Worm (Caenorhabditis elegans) whole organism, L1 larva: Measurements from ENCODE around the gene F26G1.11.

Experiments used
- C04F5.9 ChIP-seq: sonication (generic microtip); optimal IDR thresholded peaks from 2 replicates; lab custom pipeline; 2016; ENCODE audit warnings: missing genetic modification characterization, missing compliant biosample characterization
- C34B4.2 ChIP-seq: sonication (generic microtip); optimal IDR thresholded peaks from 2 replicates; lab custom pipeline; 2017; ENCODE audit warnings: mild to moderate bottlenecking, missing genetic modification characterization, missing compliant biosample characterization
- alr-1 ChIP-seq: fragments of 200-800 bp; sonication (Bioruptor generic); optimal IDR thresholded peaks from 2 replicates; lab custom pipeline; 2018; ENCODE audit warnings: borderline replicate concordance, mild to moderate bottlenecking, missing genetic modification characterization, missing compliant biosample characterization
- aly-2 ChIP-seq: fragments of 150-350 bp; optimal IDR thresholded peaks from 2 replicates; lab custom pipeline; 2014; ENCODE audit warnings: missing biosample characterization, missing genetic modification characterization
- ama-1 ChIP-seq: fragments of 150-350 bp; optimal IDR thresholded peaks from 2 replicates; lab custom pipeline; 2014
- ceh-8 ChIP-seq: fragments of 200-800 bp; sonication (Bioruptor generic); optimal IDR thresholded peaks from 2 replicates; lab custom pipeline; 2018; ENCODE audit warnings: mild to moderate bottlenecking, missing genetic modification characterization, moderate library complexity, missing compliant biosample characterization
- ceh-82 ChIP-seq, 3 experiments: fragments of 150-350 bp in 1 of 3; sonication (generic microtip) in 2 of 3; optimal IDR thresholded peaks; 2 replicates each; lab custom pipeline; 2014 to 2017; ENCODE audit warnings: missing biosample characterization in 3 of 3, missing genetic modification characterization in 3 of 3
- ceh-90 ChIP-seq: sonication (generic microtip); optimal IDR thresholded peaks from 2 replicates; lab custom pipeline; 2016; ENCODE audit warnings: missing genetic modification characterization, missing compliant biosample characterization
- dpl-1 ChIP-seq, 3 experiments: fragments of 150-350 bp in 2 of 3; sonication (generic microtip) in 1 of 3; optimal IDR thresholded peaks; 2 replicates each; lab custom pipeline; 2014 to 2017; ENCODE audit warnings: missing biosample characterization in 3 of 3, missing genetic modification characterization in 3 of 3, missing genetic modification reagents in 3 of 3
- efl-1 ChIP-seq, 4 experiments: fragments of 150-350 bp; optimal IDR thresholded peaks in 3 of 4; peaks in 1 of 4; 1 replicate in 1 of 4; 2 replicates in 3 of 4; lab custom pipeline; 2014; ENCODE audit warnings: missing biosample characterization in 2 of 4, missing genetic modification characterization in 2 of 4, missing genetic modification reagents in 2 of 4
- efl-3 ChIP-seq: fragments of 200-800 bp; sonication (Bioruptor generic); optimal IDR thresholded peaks from 2 replicates; lab custom pipeline; 2018; ENCODE audit warnings: mild to moderate bottlenecking, missing genetic modification characterization, missing compliant biosample characterization
- egl-13 ChIP-seq: sonication (generic microtip); optimal IDR thresholded peaks from 2 replicates; lab custom pipeline; 2016; ENCODE audit warnings: missing genotype, missing genetic modification reagents, missing genetic modification characterization, missing compliant biosample characterization
- egl-27 ChIP-seq, 2 experiments: fragments of 150-350 bp in 1 of 2; sonication (generic microtip); optimal IDR thresholded peaks; 3 replicates each; lab custom pipeline; 2017 to 2018; ENCODE audit warnings: missing biosample characterization in 2 of 2, missing genetic modification characterization in 2 of 2, missing genetic modification reagents in 2 of 2
- elt-2 ChIP-seq: sonication (generic microtip); optimal IDR thresholded peaks from 2 replicates; lab custom pipeline; 2016; ENCODE audit warnings: missing genetic modification characterization, mild to moderate bottlenecking, inconsistent platforms, missing compliant biosample characterization, missing genetic modification reagents
- elt-3 ChIP-seq, 6 experiments: fragments of 150-350 bp in 1 of 6; sonication (generic microtip); optimal IDR thresholded peaks; 2 replicates each; lab custom pipeline; 2017 to 2018; ENCODE audit warnings: missing biosample characterization in 6 of 6, missing genetic modification characterization in 6 of 6, inconsistent platforms in 1 of 6
- fkh-10 ChIP-seq: sonication (generic microtip); optimal IDR thresholded peaks from 2 replicates; lab custom pipeline; 2017; ENCODE audit warnings: missing biosample characterization, missing genetic modification reagents, missing genetic modification characterization
- fos-1 ChIP-seq: fragments of 150-350 bp; optimal IDR thresholded peaks from 2 replicates; lab custom pipeline; 2014; ENCODE audit warnings: missing biosample characterization, missing genetic modification characterization
- hlh-17 ChIP-seq: fragments of 200-800 bp; sonication (Bioruptor generic); optimal IDR thresholded peaks from 2 replicates; lab custom pipeline; 2018; ENCODE audit warnings: missing genetic modification characterization, mild to moderate bottlenecking, missing compliant biosample characterization, moderate library complexity, borderline replicate concordance
- hlh-4 ChIP-seq: sonication (generic microtip); optimal IDR thresholded peaks from 2 replicates; lab custom pipeline; 2016; ENCODE audit warnings: mild to moderate bottlenecking, missing genetic modification characterization, missing compliant biosample characterization
- hpl-2 ChIP-seq: fragments of 150-350 bp; optimal IDR thresholded peaks from 2 replicates; lab custom pipeline; 2014; ENCODE audit warnings: missing biosample characterization, missing genetic modification reagents, missing genetic modification characterization
- isw-1 ChIP-seq: fragments of 200-800 bp; sonication (Bioruptor generic); IDR thresholded peaks from 2 replicates; pipeline ENCODE4 v1.3.6; 2022; ENCODE audit warnings: missing genetic modification characterization, missing compliant biosample characterization
- lin-13 ChIP-seq: fragments of 150-350 bp; optimal IDR thresholded peaks from 2 replicates; lab custom pipeline; 2014; ENCODE audit warnings: missing biosample characterization, missing genetic modification reagents, missing genetic modification characterization
- lin-14 ChIP-seq: fragments of 200-800 bp; sonication (Bioruptor generic); optimal IDR thresholded peaks from 2 replicates; lab custom pipeline; 2018; ENCODE audit warnings: mild to moderate bottlenecking, missing genetic modification characterization, moderate library complexity, missing compliant biosample characterization
- lin-15B ChIP-seq: fragments of 150-350 bp; sonication (generic microtip); optimal IDR thresholded peaks from 3 replicates; lab custom pipeline; 2014; ENCODE audit warnings: missing biosample characterization, missing genetic modification characterization
- lin-35 ChIP-seq, 2 experiments: fragments of 150-350 bp; optimal IDR thresholded peaks; 2 replicates each; lab custom pipeline; 2014; ENCODE audit warnings: missing biosample characterization in 2 of 2, missing genetic modification characterization in 2 of 2, missing genetic modification reagents in 2 of 2
- lsy-2 ChIP-seq, 2 experiments: fragments of 150-350 bp; optimal IDR thresholded peaks; 2 replicates each; lab custom pipeline; 2014; ENCODE audit warnings: missing biosample characterization in 2 of 2, missing genetic modification characterization in 2 of 2
- mep-1 ChIP-seq: fragments of 150-350 bp; optimal IDR thresholded peaks from 2 replicates; lab custom pipeline; 2014; ENCODE audit warnings: missing biosample characterization, missing genetic modification characterization
- nhr-19 ChIP-seq: fragments of 200-800 bp; sonication (Bioruptor generic); conservative IDR thresholded peaks from 2 replicates; pipeline ENCODE4 v1.3.6; 2022; ENCODE audit warnings: missing genetic modification characterization, missing compliant biosample characterization
- nhr-47 ChIP-seq: sonication (generic microtip); optimal IDR thresholded peaks from 2 replicates; lab custom pipeline; 2016; ENCODE audit warnings: mild to moderate bottlenecking, missing genetic modification characterization, moderate library complexity, missing compliant biosample characterization
- nhr-85 ChIP-seq: sonication (generic microtip); peaks from one replicate; lab custom pipeline; 2016; ENCODE audit warnings: missing genetic modification characterization, inconsistent platforms, missing compliant biosample characterization
- nhr-90 ChIP-seq: sonication (generic microtip); optimal IDR thresholded peaks from 2 replicates; lab custom pipeline; 2016; ENCODE audit warnings: mild to moderate bottlenecking, missing genetic modification characterization, missing compliant biosample characterization; ENCODE audit not compliant: poor library complexity
- pag-3 ChIP-seq: sonication (generic microtip); optimal IDR thresholded peaks from 2 replicates; lab custom pipeline; 2017; ENCODE audit warnings: missing genetic modification characterization, mild to moderate bottlenecking, missing compliant biosample characterization, antibody characterized with exemption, borderline replicate concordance; ENCODE audit not compliant: insufficient read depth
- pax-3 ChIP-seq: fragments of 200-800 bp; sonication (Bioruptor generic); optimal IDR thresholded peaks from 2 replicates; lab custom pipeline; 2018; ENCODE audit warnings: mild to moderate bottlenecking, missing genetic modification characterization, moderate library complexity, missing compliant biosample characterization
- pqm-1 ChIP-seq: sonication (generic microtip); optimal IDR thresholded peaks from 3 replicates; lab custom pipeline; 2017; ENCODE audit warnings: missing biosample characterization, missing genetic modification characterization
- rnt-1 ChIP-seq: sonication (generic microtip); optimal IDR thresholded peaks from 2 replicates; lab custom pipeline; 2016; ENCODE audit warnings: mild to moderate bottlenecking, missing genetic modification characterization, moderate library complexity, missing compliant biosample characterization
- snpc-4 ChIP-seq: fragments of 150-350 bp; optimal IDR thresholded peaks from 2 replicates; lab custom pipeline; 2014; ENCODE audit warnings: missing biosample characterization, missing genetic modification characterization
- snu-23 ChIP-seq: sonication (generic microtip); optimal IDR thresholded peaks from 2 replicates; lab custom pipeline; 2016; ENCODE audit warnings: missing genetic modification characterization, missing compliant biosample characterization
- sup-37 ChIP-seq: fragments of 200-800 bp; sonication (Bioruptor generic); optimal IDR thresholded peaks from 2 replicates; lab custom pipeline; 2018; ENCODE audit warnings: mild to moderate bottlenecking, missing genetic modification characterization, missing compliant biosample characterization
- swsn-7 ChIP-seq: sonication (generic microtip); optimal IDR thresholded peaks from 2 replicates; lab custom pipeline; 2016; ENCODE audit warnings: missing genetic modification characterization, missing compliant biosample characterization
- tbx-2 ChIP-seq: sonication (generic microtip); optimal IDR thresholded peaks from 2 replicates; lab custom pipeline; 2016; ENCODE audit warnings: missing genetic modification characterization, missing compliant biosample characterization
- tlp-1 ChIP-seq: fragments of 150-350 bp; optimal IDR thresholded peaks from 2 replicates; lab custom pipeline; 2014; ENCODE audit warnings: missing biosample characterization, missing genetic modification characterization
- unc-130 ChIP-seq: fragments of 150-350 bp; optimal IDR thresholded peaks from 2 replicates; lab custom pipeline; 2017; ENCODE audit warnings: missing biosample characterization, missing genetic modification characterization, inconsistent platforms
- unc-62 ChIP-seq: fragments of 150-350 bp; optimal IDR thresholded peaks from 2 replicates; lab custom pipeline; 2014; ENCODE audit warnings: missing biosample characterization, missing genetic modification reagents, missing genetic modification characterization
- unc-86 ChIP-seq: sonication (generic microtip); optimal IDR thresholded peaks from 2 replicates; lab custom pipeline; 2016; ENCODE audit warnings: missing genetic modification characterization, missing compliant biosample characterization
- xbp-1 ChIP-seq: sonication (generic microtip); optimal IDR thresholded peaks from 2 replicates; lab custom pipeline; 2016; ENCODE audit warnings: missing genetic modification characterization, missing compliant biosample characterization
- zag-1 ChIP-seq: fragments of 150-350 bp; optimal IDR thresholded peaks from 2 replicates; lab custom pipeline; 2014; ENCODE audit warnings: missing biosample characterization, missing genetic modification characterization
- zip-4 ChIP-seq: fragments of 200-800 bp; sonication (Bioruptor generic); optimal IDR thresholded peaks from 2 replicates; lab custom pipeline; 2018; ENCODE audit warnings: mild to moderate bottlenecking, missing genetic modification characterization, moderate library complexity, missing compliant biosample characterization
- ztf-4 ChIP-seq: fragments of 150-350 bp; optimal IDR thresholded peaks from 2 replicates; lab custom pipeline; 2014; ENCODE audit warnings: missing biosample characterization, missing genetic modification characterization

The F26G1.11 gene

ce11 chrII:4737348-4737747 lies 39.6 kb upstream of the F26G1.11 start, which contains the start of gene ctsa-1.1:
TSS of gene ctsa-1.1 (plus strand) at chrII:4737648.
- TF ChIP-seq rnt-1 (tag; lab: Kevin White, UChicago) (peak; percentile 8), nhr-90 (tag; lab: Kevin White, UChicago) (no peak)

ce11 chrII:4739984-4740462 lies 36.9 kb upstream of the F26G1.11 start, which contains the start of gene eas-1:
TSS of gene eas-1 (plus strand) at chrII:4740412.
- peak; percentile 97 to 100 for TF ChIP-seq efl-1 (optimal IDR thresholded peaks at IDR 0.05; lab: Kevin White, UChicago)
- TF ChIP-seq efl-1 (GFP tag; optimal IDR thresholded peaks at IDR 0.05 in 1 of 2; lab: Kevin White, UChicago): peak; percentile 96 to 99
- no peak for TF ChIP-seq hlh-17 (GFP tag; lab: Kevin White, UChicago)
- TF ChIP-seq fkh-10 (GFP tag; lab: Kevin White, UChicago): peak; percentile 25
- no peak for TF ChIP-seq ama-1 (lab: Kevin White, UChicago)
- peak; percentile 87 for TF ChIP-seq pax-3
- no peak for TF ChIP-seq hlh-4
- TF ChIP-seq swsn-7 (tag; lab: Kevin White, UChicago): peak; percentile 79
- peak; percentile 75 for TF ChIP-seq unc-86 (tag; lab: Kevin White, UChicago)
- no peak for TF ChIP-seq zag-1 (tag; lab: Kevin White, UChicago)
- peak; percentile 37 for TF ChIP-seq lin-13 (GFP tag; lab: Kevin White, UChicago)
- peak; percentile 63 for TF ChIP-seq ceh-8
- peak; percentile 88 for TF ChIP-seq nhr-85 (tag; lab: Kevin White, UChicago)
- TF ChIP-seq zip-4 (GFP tag; lab: Kevin White, UChicago): peak; percentile 10
- TF ChIP-seq nhr-90 (tag; lab: Kevin White, UChicago): peak; percentile 90
- TF ChIP-seq C34B4.2: no peak
- TF ChIP-seq isw-1 (GFP tag; lab: Robert Waterston, UW): peak; percentile 81
- no peak for TF ChIP-seq aly-2 (tag; lab: Kevin White, UChicago)
- TF ChIP-seq dpl-1 (GFP tag; optimal IDR thresholded peaks at IDR 0.05; lab: Kevin White, UChicago): peak; percentile 92 to 96 (median 95)
- peak; percentile 98 for TF ChIP-seq rnt-1 (tag; lab: Kevin White, UChicago)
- peak; percentile 18 for TF ChIP-seq unc-130 (tag; lab: Kevin White, UChicago)
- no peak for TF ChIP-seq egl-27 (tag; optimal IDR thresholded peaks at IDR 0.05; lab: Kevin White, UChicago)
- no peak for TF ChIP-seq pqm-1
- peak; percentile 82 for TF ChIP-seq nhr-19
- TF ChIP-seq ceh-90 (tag; lab: Kevin White, UChicago): peak; percentile 93
- peak; percentile 52 for TF ChIP-seq fos-1 (tag; lab: Kevin White, UChicago)
- peak; percentile 47 for TF ChIP-seq hpl-2 (GFP tag; lab: Kevin White, UChicago)
- TF ChIP-seq alr-1 (tag; lab: Kevin White, UChicago): no peak
- TF ChIP-seq lin-35 (GFP tag; optimal IDR thresholded peaks at IDR 0.05; lab: Kevin White, UChicago): peak; percentile 96 to 97
- TF ChIP-seq ceh-82 (tag; optimal IDR thresholded peaks at IDR 0.05; lab: Kevin White, UChicago): peak; percentile 62 to 79 (median 78)
- TF ChIP-seq efl-3 (GFP tag; lab: Kevin White, UChicago): peak; percentile 29
- peak; percentile 55 for TF ChIP-seq lin-15B (tag; lab: Kevin White, UChicago)
- TF ChIP-seq snu-23 (GFP tag; lab: Kevin White, UChicago): peak; percentile 86
- peak; percentile 92 for TF ChIP-seq nhr-47 (tag; lab: Kevin White, UChicago)
- no peak for TF ChIP-seq tlp-1 (tag; lab: Kevin White, UChicago)
- TF ChIP-seq tbx-2 (tag; lab: Kevin White, UChicago): peak; percentile 91
- TF ChIP-seq ztf-4: no peak
- peak; percentile 84 for TF ChIP-seq egl-13 (tag; lab: Kevin White, UChicago)
- peak; percentile 91 for TF ChIP-seq elt-2 (tag; lab: Kevin White, UChicago)
- TF ChIP-seq C04F5.9 (tag; lab: Kevin White, UChicago): peak; percentile 78
- TF ChIP-seq xbp-1 (tag; lab: Kevin White, UChicago): peak; percentile 97
- TF ChIP-seq unc-62 (GFP tag; lab: Kevin White, UChicago): no peak
- no peak for TF ChIP-seq sup-37
- TF ChIP-seq mep-1: peak; percentile 82
- peak; percentile 83 for TF ChIP-seq lin-14 (GFP tag; lab: Kevin White, UChicago)
- TF ChIP-seq elt-3 (tag; optimal IDR thresholded peaks at IDR 0.05; lab: Kevin White, UChicago): peak in 3 of 6 experiments; percentile 1 to 79 (median 19)
- no peak for TF ChIP-seq pag-3 (tag; lab: Kevin White, UChicago)
- peak; percentile 67 for TF ChIP-seq snpc-4 (tag; lab: Kevin White, UChicago)
- TF ChIP-seq lsy-2 (tag; optimal IDR thresholded peaks at IDR 0.05; lab: Kevin White, UChicago): peak; percentile 82 to 87
